Worm (Caenorhabditis elegans) whole organism, mixed stage, embryonic: ENCODE data around the gene ugt-60.

Experiments
- bed-3 ChIP-seq: fragments of 200-800 bp; sonication (Bioruptor generic); optimal IDR thresholded peaks from 3 replicates; lab custom pipeline; 2018; ENCODE audit warnings: mild to moderate bottlenecking, missing genetic modification characterization, moderate library complexity, missing compliant biosample characterization
- ces-1 ChIP-seq: fragments of 150-350 bp; optimal IDR thresholded peaks from 2 replicates; lab custom pipeline; 2014; ENCODE audit warnings: missing biosample characterization, missing genetic modification reagents, missing genetic modification characterization
- drap-1 ChIP-seq: fragments of 200-800 bp; sonication (Bioruptor generic); optimal IDR thresholded peaks from 3 replicates; lab custom pipeline; 2018; ENCODE audit warnings: mild to moderate bottlenecking, missing genetic modification characterization, missing compliant biosample characterization
- elt-3 ChIP-seq: fragments of 150-350 bp; optimal IDR thresholded peaks from 2 replicates; lab custom pipeline; 2014; ENCODE audit warnings: missing biosample characterization, missing genetic modification characterization
- ham-2 ChIP-seq: fragments of 200-800 bp; sonication (Bioruptor generic); optimal IDR thresholded peaks from 2 replicates; lab custom pipeline; 2018; ENCODE audit warnings: mild to moderate bottlenecking, missing genetic modification characterization, missing compliant biosample characterization
- lsy-2 ChIP-seq: fragments of 150-350 bp; optimal IDR thresholded peaks from 2 replicates; lab custom pipeline; 2014; ENCODE audit warnings: missing biosample characterization, missing genetic modification characterization
- mep-1 ChIP-seq: fragments of 150-350 bp; optimal IDR thresholded peaks from 2 replicates; lab custom pipeline; 2017; ENCODE audit warnings: missing biosample characterization, missing genetic modification reagents, missing genetic modification characterization, inconsistent platforms
- nhr-237 ChIP-seq: fragments of 150-350 bp; optimal IDR thresholded peaks from 2 replicates; lab custom pipeline; 2014; ENCODE audit warnings: missing biosample characterization, missing genetic modification characterization
- nhr-28 ChIP-seq: fragments of 150-350 bp; optimal IDR thresholded peaks from 2 replicates; lab custom pipeline; 2014; ENCODE audit warnings: missing biosample characterization, missing genetic modification characterization
- nhr-76 ChIP-seq: sonication (generic microtip); optimal IDR thresholded peaks from 2 replicates; lab custom pipeline; 2017; ENCODE audit warnings: missing biosample characterization, missing genetic modification characterization
- snpc-4 ChIP-seq: fragments of 150-350 bp; optimal IDR thresholded peaks from 2 replicates; lab custom pipeline; 2014; ENCODE audit warnings: missing biosample characterization, missing genetic modification characterization
- sptf-1 ChIP-seq: sonication (generic microtip); optimal IDR thresholded peaks from 2 replicates; lab custom pipeline; 2017; ENCODE audit warnings: mild to moderate bottlenecking, missing genetic modification characterization, moderate library complexity, missing compliant biosample characterization
- unc-62 ChIP-seq: fragments of 150-350 bp; optimal IDR thresholded peaks from 2 replicates; lab custom pipeline; 2014; ENCODE audit warnings: missing biosample characterization, missing genetic modification reagents, missing genetic modification characterization
- zip-8 ChIP-seq: fragments of 150-350 bp; optimal IDR thresholded peaks from 2 replicates; lab custom pipeline; 2014; ENCODE audit warnings: missing biosample characterization, missing genetic modification characterization

- TF ChIP-seq zip-8 (tag; lab: Kevin White, UChicago) = no peak
- TF ChIP-seq nhr-28 (tag; lab: Kevin White, UChicago) = no peak
- no peak for TF ChIP-seq nhr-237
- no peak for TF ChIP-seq elt-3
- TF ChIP-seq drap-1 (GFP tag; lab: Kevin White, UChicago) = no peak
- TF ChIP-seq mep-1 (tag; lab: Kevin White, UChicago) = no peak
- TF ChIP-seq sptf-1 (tag; lab: Kevin White, UChicago) = no peak
- no peak for TF ChIP-seq ham-2 (GFP tag; lab: Kevin White, UChicago)
- no peak for TF ChIP-seq snpc-4 (tag; lab: Kevin White, UChicago)
- TF ChIP-seq nhr-76 (tag; lab: Kevin White, UChicago) = no peak
- no peak for TF ChIP-seq ces-1
- no peak for TF ChIP-seq lsy-2 (tag; lab: Kevin White, UChicago)
- TF ChIP-seq unc-62 = no peak
- no peak for TF ChIP-seq bed-3
Observed at ce11 chrIII:9701798-9702197, 22.9 kb upstream of the ugt-60 start.
